Fruit fly (Drosophila melanogaster) whole organism, wandering third instar larva: ENCODE data around the gene CG9674.

ENCODE experiments used
- Abd-B ChIP-seq: fragments of >200 bp; optimal IDR thresholded peaks from 2 replicates; lab custom pipeline; 2017; ENCODE audit warnings: missing biosample characterization, missing genetic modification characterization
- CG32264 ChIP-seq: fragments of 200-800 bp; sonication (Bioruptor generic); optimal IDR thresholded peaks from 2 replicates; lab custom pipeline; 2016; ENCODE audit warnings: missing biosample characterization, missing genetic modification characterization
- CG9705 ChIP-seq: fragments of 200-800 bp; sonication (Bioruptor generic); optimal IDR thresholded peaks from 2 replicates; lab custom pipeline; 2018; ENCODE audit warnings: missing biosample characterization, mild to moderate bottlenecking, missing genetic modification characterization
- CrebA ChIP-seq: fragments of 200-800 bp; sonication (Bioruptor generic); optimal IDR thresholded peaks from 2 replicates; lab custom pipeline; 2016; ENCODE audit warnings: missing biosample characterization, mild to moderate bottlenecking, missing genetic modification characterization, borderline replicate concordance
- Dfd ChIP-seq: fragments of >200 bp; optimal IDR thresholded peaks from 2 replicates; lab custom pipeline; 2017; ENCODE audit warnings: missing biosample characterization, missing genetic modification characterization
- Dif ChIP-seq: fragments of 200-275, 200-300 bp; sonication (Bioruptor generic); optimal IDR thresholded peaks from 2 replicates; lab custom pipeline; 2018; ENCODE audit warnings: missing biosample characterization, missing genetic modification characterization; ENCODE audit not compliant: partially characterized antibody
- GATAd ChIP-seq: sonication (Bioruptor generic); optimal IDR thresholded peaks from 2 replicates; lab custom pipeline; 2016; ENCODE audit warnings: missing biosample characterization, missing genetic modification characterization
- HLH106 ChIP-seq: fragments of 200-800 bp; optimal IDR thresholded peaks from 3 replicates; lab custom pipeline; 2019; ENCODE audit warnings: missing biosample characterization, mild to moderate bottlenecking, missing genetic modification characterization, moderate library complexity
- Hnf4 ChIP-seq: fragments of 200-800 bp; sonication (Bioruptor generic); optimal IDR thresholded peaks from 2 replicates; lab custom pipeline; 2016; ENCODE audit warnings: missing biosample characterization, mild to moderate bottlenecking, missing genetic modification characterization
- Hr78 ChIP-seq: fragments of >200 bp; optimal IDR thresholded peaks from 2 replicates; lab custom pipeline; 2017; ENCODE audit warnings: missing biosample characterization, missing genetic modification characterization
- Hr83 ChIP-seq: fragments of 200-300 bp; sonication (Bioruptor generic); optimal IDR thresholded peaks from 2 replicates; lab custom pipeline; 2016; ENCODE audit warnings: missing biosample characterization, mild to moderate bottlenecking, missing genetic modification characterization, moderate library complexity; ENCODE audit not compliant: poor library complexity, severe bottlenecking
- Jra ChIP-seq: sonication (Bioruptor generic); optimal IDR thresholded peaks from 2 replicates; lab custom pipeline; 2016; ENCODE audit warnings: missing biosample characterization, missing genetic modification characterization
- Mio ChIP-seq: sonication (Bioruptor generic); optimal IDR thresholded peaks from 2 replicates; lab custom pipeline; 2016; ENCODE audit warnings: missing biosample characterization, missing genetic modification characterization
- Myc ChIP-seq: fragments of >200 bp; optimal IDR thresholded peaks from 2 replicates; lab custom pipeline; 2017
- N ChIP-seq: fragments of >200 bp; optimal IDR thresholded peaks from 2 replicates; lab custom pipeline; 2018; ENCODE audit warnings: missing biosample characterization, missing external identifiers, missing genetic modification characterization
- OdsH ChIP-seq: fragments of 200-800 bp; sonication (Bioruptor generic); optimal IDR thresholded peaks from 2 replicates; lab custom pipeline; 2016; ENCODE audit warnings: missing biosample characterization, mild to moderate bottlenecking, missing genetic modification characterization
- Rel ChIP-seq, 2 experiments: fragments of 200-800 bp; sonication (Bioruptor generic) in 1 of 2; optimal IDR thresholded peaks; 2 replicates in 1 of 2; 3 replicates in 1 of 2; lab custom pipeline; 2016 to 2019; ENCODE audit warnings: mild to moderate bottlenecking in 2 of 2, missing biosample characterization in 2 of 2, missing genetic modification characterization in 2 of 2, moderate library complexity in 1 of 2
- Sp1 ChIP-seq: fragments of 200-800 bp; sonication (Bioruptor generic); optimal IDR thresholded peaks from 3 replicates; lab custom pipeline; 2019; ENCODE audit warnings: missing biosample characterization, mild to moderate bottlenecking, missing genetic modification characterization, moderate library complexity
- Vsx2 ChIP-seq: fragments of 200-300, 225-300 bp; sonication (Bioruptor generic); optimal IDR thresholded peaks from 2 replicates; lab custom pipeline; 2018; ENCODE audit warnings: missing biosample characterization, missing genetic modification characterization; ENCODE audit not compliant: partially characterized antibody
- br ChIP-seq: fragments of 200-800 bp; sonication (Bioruptor generic); optimal IDR thresholded peaks from 2 replicates; lab custom pipeline; 2016; ENCODE audit warnings: missing biosample characterization, missing genetic modification characterization
- brk ChIP-seq: fragments of 200-800 bp; sonication (Bioruptor generic); optimal IDR thresholded peaks from 2 replicates; lab custom pipeline; 2016; ENCODE audit warnings: missing biosample characterization, mild to moderate bottlenecking, missing genetic modification characterization
- dl ChIP-seq, 2 experiments: fragments of 175-275, 200-275 bp in 1 of 2; fragments of 200-275 bp in 1 of 2; sonication (Bioruptor generic); optimal IDR thresholded peaks; lab custom pipeline; 2018; ENCODE audit warnings: mild to moderate bottlenecking in 2 of 2, missing biosample characterization in 2 of 2, missing genetic modification characterization in 2 of 2, moderate library complexity in 2 of 2; ENCODE audit not compliant: partially characterized antibody in 2 of 2, insufficient read depth in 1 of 2
- dmrt93B ChIP-seq: fragments of 200-800 bp; sonication (Bioruptor generic); optimal IDR thresholded peaks from 2 replicates; lab custom pipeline; 2018; ENCODE audit warnings: missing biosample characterization, mild to moderate bottlenecking, missing genetic modification characterization
- dsf ChIP-seq: sonication (Bioruptor generic); optimal IDR thresholded peaks from 2 replicates; lab custom pipeline; 2016; ENCODE audit warnings: missing biosample characterization, missing genetic modification characterization, borderline replicate concordance
- ey ChIP-seq: fragments of 200-800 bp; sonication (Bioruptor generic); optimal IDR thresholded peaks from 2 replicates; lab custom pipeline; 2016; ENCODE audit warnings: missing biosample characterization, missing genetic modification characterization
- foxo ChIP-seq, 2 experiments: fragments of 200-800 bp; sonication (Bioruptor generic); optimal IDR thresholded peaks; 2 replicates in 1 of 2; 3 replicates in 1 of 2; lab custom pipeline; 2016 to 2017; ENCODE audit warnings: missing biosample characterization in 2 of 2, missing genetic modification characterization in 2 of 2
- fru ChIP-seq: fragments of 200-800 bp; sonication (Bioruptor generic); optimal IDR thresholded peaks from 3 replicates; lab custom pipeline; 2016; ENCODE audit warnings: missing biosample characterization, mild to moderate bottlenecking, missing genetic modification characterization
- h ChIP-seq: fragments of 200-800 bp; sonication (Bioruptor generic); optimal IDR thresholded peaks from 3 replicates; lab custom pipeline; 2016; ENCODE audit warnings: missing biosample characterization, mild to moderate bottlenecking, missing genetic modification characterization
- jim ChIP-seq: fragments of 175-275, 200-325 bp; sonication (Bioruptor generic); optimal IDR thresholded peaks from 2 replicates; lab custom pipeline; 2016; ENCODE audit warnings: missing biosample characterization, mild to moderate bottlenecking, missing genetic modification characterization
- lola ChIP-seq: fragments of >200 bp; optimal IDR thresholded peaks from 2 replicates; lab custom pipeline; 2017; ENCODE audit warnings: missing biosample characterization, missing genetic modification characterization
- pan ChIP-seq: fragments of >200 bp; optimal IDR thresholded peaks from 2 replicates; lab custom pipeline; 2017
- psq ChIP-seq: fragments of 200-800 bp; sonication (Bioruptor generic); optimal IDR thresholded peaks from 3 replicates; lab custom pipeline; 2017; ENCODE audit warnings: missing biosample characterization, mild to moderate bottlenecking, missing genetic modification characterization, moderate library complexity
- rgr ChIP-seq: fragments of 200-800 bp; sonication (Bioruptor generic); optimal IDR thresholded peaks from 3 replicates; lab custom pipeline; 2016; ENCODE audit warnings: missing biosample characterization, mild to moderate bottlenecking, missing genetic modification characterization
- sage ChIP-seq: fragments of 200-800 bp; sonication (Bioruptor generic); optimal IDR thresholded peaks from 2 replicates; lab custom pipeline; 2016; ENCODE audit warnings: missing biosample characterization, mild to moderate bottlenecking, missing genetic modification characterization
- sv ChIP-seq: fragments of 200-800 bp; sonication (Bioruptor generic); optimal IDR thresholded peaks from 3 replicates; lab custom pipeline; 2016; ENCODE audit warnings: missing biosample characterization, missing genetic modification characterization
- tai ChIP-seq: sonication (Bioruptor generic); optimal IDR thresholded peaks from 2 replicates; lab custom pipeline; 2016; ENCODE audit warnings: missing biosample characterization, missing genetic modification characterization
- usp ChIP-seq: fragments of >200 bp; optimal IDR thresholded peaks from 2 replicates; lab custom pipeline; 2017; ENCODE audit warnings: missing biosample characterization, missing genetic modification characterization
- woc ChIP-seq: sonication (Bioruptor generic); optimal IDR thresholded peaks from 2 replicates; lab custom pipeline; 2016; ENCODE audit warnings: missing biosample characterization, mild to moderate bottlenecking, missing genetic modification characterization

Gene CG9674

DNA sequence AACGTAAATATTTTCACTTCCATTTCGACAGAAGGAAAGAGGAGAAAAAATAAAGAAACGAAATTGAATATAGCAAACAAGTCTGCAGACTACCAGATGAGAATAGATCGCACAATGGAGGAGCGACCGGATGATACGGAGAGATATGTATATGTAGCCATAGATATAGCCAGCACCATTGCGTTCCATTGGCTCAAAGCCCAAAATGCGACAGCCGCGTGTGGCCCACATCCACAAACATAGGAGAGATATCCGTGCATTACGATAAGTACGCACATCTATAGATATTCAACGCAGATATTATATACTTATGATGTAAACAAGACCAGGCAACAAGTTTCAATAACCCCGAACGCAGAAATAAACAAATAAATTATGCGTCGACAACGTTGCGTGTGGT is 4.3 kb downstream of the CG9674 start:
- TF ChIP-seq Dfd (GFP tag; lab: Kevin White, UChicago): no peak

DNA sequence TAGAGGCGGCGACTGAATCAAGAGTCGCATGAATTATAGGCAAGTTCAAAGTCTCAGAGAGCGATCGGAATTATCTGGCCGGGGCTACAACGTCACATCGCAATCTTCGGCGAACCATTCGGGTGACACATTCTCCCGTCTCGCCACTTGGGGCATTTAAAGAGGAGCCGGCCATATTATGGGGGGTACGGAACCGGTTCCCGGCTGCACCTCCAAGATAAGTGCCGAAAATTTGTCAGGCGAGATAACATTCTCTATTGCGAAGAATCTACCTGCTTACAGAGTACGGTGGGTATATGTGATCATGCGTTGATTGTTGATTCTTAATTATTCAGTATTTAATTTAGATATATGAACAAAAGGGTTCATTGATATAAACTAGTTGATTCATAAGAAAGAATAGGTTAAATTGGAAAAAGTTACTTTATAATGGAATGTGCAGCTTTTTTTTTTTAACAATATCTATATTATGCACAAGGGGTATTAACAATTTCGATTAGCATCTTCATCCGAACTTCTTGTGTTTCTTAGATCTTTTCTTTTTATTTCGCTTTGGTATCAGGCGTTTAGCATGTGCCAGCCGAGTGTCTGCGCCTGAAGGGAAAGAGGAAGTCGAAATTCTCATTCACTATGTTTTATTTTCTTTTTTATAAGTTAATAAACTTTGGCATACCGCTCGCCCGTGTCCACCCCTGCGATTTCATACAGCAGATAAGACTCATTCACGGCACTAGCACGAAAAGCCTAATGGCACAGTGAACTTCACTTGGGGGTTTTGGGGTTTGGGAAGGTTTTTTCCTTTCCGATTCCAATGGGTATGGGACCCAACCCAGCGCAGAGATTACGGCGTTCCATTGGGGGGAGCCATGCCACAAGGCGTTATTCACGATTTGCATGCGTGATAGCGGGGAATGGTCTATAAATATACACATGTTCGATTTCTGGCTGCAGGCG is 5.8 kb downstream of the CG9674 start:
- TF ChIP-seq brk (GFP tag; lab: Kevin White, UChicago) (peak; percentile 62), psq (peak; percentile 81), foxo (GFP tag; optimal IDR thresholded peaks at IDR 0.05; lab: Kevin White, UChicago) (peak; percentile 38 to 69), Hnf4 (peak; percentile 62), usp (no peak), CG9705 (GFP tag; lab: Kevin White, UChicago) (no peak), Myc (lab: Kevin White, UChicago) (no peak), Dif (GFP tag; lab: Kevin White, UChicago) (peak; percentile 27), Rel (GFP tag; optimal IDR thresholded peaks at IDR 0.05; lab: Kevin White, UChicago) (peak; percentile 62), Rel (tag; optimal IDR thresholded peaks at IDR 0.05; lab: Kevin White, UChicago) (peak; percentile 99), jim (GFP tag; lab: Kevin White, UChicago) (peak; percentile 50), dmrt93B (GFP tag; lab: Kevin White, UChicago) (no peak), h (GFP tag; lab: Kevin White, UChicago) (peak; percentile 83), Mio (GFP tag; lab: Kevin White, UChicago) (peak; percentile 44), GATAd (GFP tag; lab: Kevin White, UChicago) (no peak), Vsx2 (GFP tag; lab: Kevin White, UChicago) (peak; percentile 45), Dfd (GFP tag; lab: Kevin White, UChicago) (peak; percentile 10), CrebA (GFP tag; lab: Kevin White, UChicago) (peak; percentile 16), Sp1 (GFP tag; lab: Kevin White, UChicago) (peak; percentile 67), Hr83 (GFP tag; lab: Kevin White, UChicago) (no peak), lola (GFP tag; lab: Kevin White, UChicago) (no peak), Hr78 (GFP tag; lab: Kevin White, UChicago) (no peak), ey (peak; percentile 83), Abd-B (GFP tag; lab: Kevin White, UChicago) (no peak), Jra (GFP tag; lab: Kevin White, UChicago) (no peak), HLH106 (no peak), CG32264 (no peak), dl (GFP tag; optimal IDR thresholded peaks at IDR 0.05; lab: Kevin White, UChicago; ENCODE audit: insufficient read depth in 1 of 2, partially characterized antibody in 2 of 2) (peak; percentile 38 to 54), br (GFP tag; lab: Kevin White, UChicago) (peak; percentile 48), pan (no peak), woc (peak; percentile 63), fru (GFP tag; lab: Kevin White, UChicago) (peak; percentile 82), tai (GFP tag; lab: Kevin White, UChicago) (peak; percentile 21), dsf (GFP tag; lab: Kevin White, UChicago) (peak; percentile 3), sage (GFP tag; lab: Kevin White, UChicago) (peak; percentile 41), N (no peak), OdsH (GFP tag; lab: Kevin White, UChicago) (peak; percentile 86), rgr (GFP tag; lab: Kevin White, UChicago) (peak; percentile 85), sv (GFP tag; lab: Kevin White, UChicago) (peak; percentile 35)
